Fruit fly (Drosophila melanogaster) whole organism, larva: ENCODE measurements around the gene gskt.
A peak's percentile ranks its signal among the peaks of the same experiment; 100 is the strongest.

Experiments
- noc ChIP-seq: fragments of 200-800 bp; sonication (Bioruptor generic); optimal IDR thresholded peaks from 3 replicates; lab custom pipeline; 2019; ENCODE audit warnings: missing biosample characterization, mild to moderate bottlenecking, missing genetic modification characterization, moderate library complexity

gskt gene

DNA sequence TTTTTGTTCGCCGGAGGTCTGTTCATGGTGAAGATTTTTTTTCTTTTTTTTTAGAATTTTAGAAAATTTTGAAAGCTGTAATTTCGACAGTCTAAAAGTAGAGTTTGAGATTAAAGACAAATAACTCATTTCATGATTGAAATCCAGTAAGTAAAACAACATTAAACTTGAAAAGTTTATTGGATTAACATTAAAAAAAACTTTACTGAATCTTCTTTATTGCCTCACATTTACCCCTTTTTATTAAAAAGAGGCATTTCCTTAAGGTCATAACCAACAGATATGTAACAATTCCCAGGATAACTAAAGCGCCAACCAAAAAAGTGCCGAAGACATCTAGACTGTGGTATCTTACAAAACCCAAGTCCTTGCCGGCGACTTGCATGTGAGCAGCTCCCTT, 21.2 kb downstream of the gskt start, which contains the start of gene CG31204:
Gene CG31204, minus strand, starts transcription at position 101 of the 400 bp plus-strand sequence.
- TF ChIP-seq noc (tag; lab: Kevin White, UChicago), result no peak

DNA sequence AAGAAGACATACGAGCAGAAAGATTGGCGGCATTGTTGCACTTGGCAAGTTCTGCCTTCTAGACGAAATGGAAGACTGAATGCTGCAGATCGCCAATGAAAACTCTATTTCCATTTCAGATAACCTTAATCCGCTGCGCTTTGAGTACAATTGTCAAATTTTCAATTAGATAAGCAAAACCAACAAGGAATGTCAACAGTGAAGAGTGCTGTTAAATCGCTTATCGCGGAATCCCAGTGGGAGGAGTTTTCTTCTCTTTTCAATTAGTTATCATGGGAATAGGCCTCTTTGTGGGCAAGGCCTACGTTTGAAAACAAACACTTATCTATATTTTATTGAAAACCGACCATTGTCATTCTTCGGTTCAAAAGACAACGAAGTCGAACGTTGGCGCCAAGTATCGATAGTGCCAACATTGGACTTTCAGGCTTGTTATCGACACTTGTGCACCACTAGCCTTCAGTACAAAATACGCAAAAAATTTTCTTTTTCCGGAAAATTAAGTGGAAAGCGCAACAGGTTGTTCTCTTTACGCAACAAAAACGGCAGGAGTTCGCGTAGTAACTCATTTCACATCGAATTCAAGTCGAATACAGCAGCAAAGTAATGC, 23.1 kb downstream of the gskt start, which contains the start of the genes Ugt35D1 and Gcn2:
Gene Ugt35D1, minus strand, starts transcription at position 83 of the 610 bp plus-strand sequence.
Gene Gcn2, plus strand, starts transcription at position 439 of the 610 bp plus-strand sequence.
- TF ChIP-seq noc (tag; lab: Kevin White, UChicago), result no peak

DNA sequence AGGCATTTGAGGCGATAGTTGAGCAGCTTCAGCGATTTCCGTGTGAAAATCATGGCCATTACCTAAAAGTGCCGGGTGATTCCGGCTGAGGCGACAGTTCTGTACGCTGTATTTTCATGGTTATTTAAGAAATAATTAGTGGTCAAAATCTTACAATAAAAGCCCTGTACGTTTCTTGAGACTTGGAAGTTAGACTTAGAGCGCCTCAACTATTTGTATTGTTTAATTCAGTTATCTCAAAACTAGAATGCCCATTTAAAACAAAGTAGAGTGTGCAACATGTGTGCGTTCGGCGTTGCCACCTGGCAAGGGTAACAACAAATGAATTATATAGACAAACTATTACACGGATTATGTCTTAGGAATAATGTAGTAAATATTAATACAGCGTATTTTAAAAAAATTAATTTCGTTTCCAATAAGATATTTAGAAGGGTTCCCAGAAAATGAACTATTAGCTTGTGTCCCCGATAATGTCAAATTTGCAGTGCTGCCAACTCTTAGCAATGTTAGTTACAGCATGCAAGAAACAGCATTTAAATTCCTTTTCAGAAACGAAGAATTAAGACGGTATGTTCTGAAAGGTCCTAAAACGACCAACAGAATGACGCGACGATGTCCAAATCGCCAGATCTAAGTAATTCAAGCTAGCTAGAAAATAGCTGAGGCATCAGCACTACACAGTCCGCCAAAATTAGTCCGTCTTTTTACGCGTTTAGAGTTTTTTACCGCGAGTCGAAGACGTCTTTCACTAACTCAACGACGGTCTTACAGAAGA, 32.5 kb downstream of the gskt start, which contains the start of gene Gprk2:
Gene Gprk2, plus strand, starts transcription at position 747 of the 778 bp plus-strand sequence.
- peak; percentile 98 for TF ChIP-seq noc (tag; lab: Kevin White, UChicago)

DNA sequence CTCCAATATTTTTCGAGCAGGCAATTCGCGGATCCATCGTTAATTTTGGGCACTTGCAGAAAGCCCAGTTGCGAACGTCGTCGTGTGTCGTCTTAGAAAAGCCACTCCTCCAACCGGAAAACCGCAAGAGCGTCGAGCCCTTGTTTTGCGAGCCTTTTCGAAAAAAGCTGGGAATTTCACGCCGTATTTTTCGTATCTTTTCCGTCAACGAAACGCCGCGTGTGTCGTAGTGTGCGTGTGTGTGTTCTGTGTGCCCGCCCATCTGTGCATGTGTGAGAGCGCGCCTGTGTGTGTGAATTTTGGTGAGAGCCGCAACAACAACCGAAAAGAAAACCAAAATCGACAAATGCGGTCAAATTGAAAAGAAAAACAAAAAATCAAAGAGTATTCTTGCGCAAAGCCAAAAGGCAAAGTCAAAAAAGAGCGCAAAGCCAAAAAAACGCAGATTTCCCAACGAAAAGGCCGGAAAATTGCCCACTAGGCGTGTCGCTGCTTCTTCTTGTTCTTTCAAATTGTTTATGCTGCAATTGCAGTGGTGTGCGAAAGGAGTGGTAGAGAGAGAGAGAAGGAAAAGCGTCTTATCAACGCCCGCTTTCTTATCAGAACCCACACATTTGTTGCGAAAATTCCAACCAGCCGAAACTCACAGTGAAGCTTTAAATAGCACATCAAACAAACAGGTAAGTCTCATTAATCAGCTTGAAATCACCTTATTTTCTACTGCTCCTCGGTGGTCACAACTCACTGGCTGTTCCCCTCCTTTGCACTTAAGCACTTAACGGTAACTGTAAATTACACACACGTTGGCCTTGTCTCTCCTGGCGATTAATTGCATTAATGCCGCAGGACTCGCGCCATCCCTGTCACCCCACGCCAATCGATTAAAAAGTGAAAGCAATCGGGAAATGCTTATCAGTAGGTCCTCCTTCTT, 33.3 kb downstream of the gskt start, which contains the start of gene PNPase:
Gene PNPase, minus strand, starts transcription at position 176 of the 931 bp plus-strand sequence.
- no peak for TF ChIP-seq noc (tag; lab: Kevin White, UChicago)

DNA sequence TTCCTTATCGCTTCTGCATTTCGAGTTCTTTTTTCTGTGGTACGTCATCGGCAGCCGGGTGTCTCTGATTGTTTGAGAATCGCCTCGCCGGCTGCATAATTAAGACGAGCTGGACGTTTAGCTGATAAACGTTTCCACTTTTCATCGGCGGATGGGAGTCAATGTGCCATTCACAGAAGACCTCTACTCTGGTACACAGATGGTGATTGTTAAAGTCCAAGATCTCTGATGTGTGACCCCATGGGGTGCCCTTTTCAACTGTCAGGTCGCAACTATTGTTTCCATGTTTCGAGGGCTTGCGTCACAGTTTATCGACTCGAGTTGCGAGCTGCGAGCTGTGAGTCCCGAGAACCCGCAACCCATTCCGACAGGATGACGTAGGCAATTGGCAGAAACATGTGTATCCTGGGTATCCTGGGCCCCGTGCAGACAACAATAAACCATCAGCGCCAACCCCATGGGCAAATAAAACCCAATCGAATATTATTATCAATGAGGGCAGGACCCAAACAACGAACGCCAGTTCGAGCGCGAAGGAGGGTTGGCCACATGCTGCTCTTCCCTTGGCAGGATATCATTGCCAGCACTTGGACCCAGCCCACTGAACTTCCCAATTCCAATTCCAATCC, 34.9 kb downstream of the gskt start:
- TF ChIP-seq noc (tag; lab: Kevin White, UChicago), result no peak

DNA sequence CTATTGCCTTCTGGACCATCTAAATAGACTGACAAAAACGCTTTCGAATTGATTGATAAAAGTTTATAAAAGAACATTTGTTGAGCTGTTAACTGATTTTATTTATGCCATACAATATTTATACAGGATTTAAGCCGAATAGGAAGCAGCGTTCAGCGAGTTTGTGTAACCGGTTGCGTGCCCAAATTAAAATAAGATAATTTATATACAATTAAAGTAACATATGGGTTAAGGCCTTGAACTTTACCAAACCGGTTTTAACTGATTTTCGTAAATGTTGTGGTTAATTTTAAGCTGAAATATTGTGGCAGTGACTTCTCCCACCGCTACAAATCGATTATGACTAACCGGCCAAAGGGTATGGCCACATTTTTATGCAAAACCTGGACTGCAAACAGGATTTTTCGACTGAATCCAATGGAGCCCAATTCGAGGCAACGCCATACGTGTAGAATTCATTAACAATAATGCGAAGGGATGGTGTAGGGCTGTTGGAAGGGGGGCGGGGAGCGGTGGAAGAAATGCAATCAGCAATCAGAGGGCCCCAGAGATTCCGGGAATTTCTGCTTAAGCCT, 37.5 kb downstream of the gskt start:
- TF ChIP-seq noc (tag; lab: Kevin White, UChicago), result no peak

DNA sequence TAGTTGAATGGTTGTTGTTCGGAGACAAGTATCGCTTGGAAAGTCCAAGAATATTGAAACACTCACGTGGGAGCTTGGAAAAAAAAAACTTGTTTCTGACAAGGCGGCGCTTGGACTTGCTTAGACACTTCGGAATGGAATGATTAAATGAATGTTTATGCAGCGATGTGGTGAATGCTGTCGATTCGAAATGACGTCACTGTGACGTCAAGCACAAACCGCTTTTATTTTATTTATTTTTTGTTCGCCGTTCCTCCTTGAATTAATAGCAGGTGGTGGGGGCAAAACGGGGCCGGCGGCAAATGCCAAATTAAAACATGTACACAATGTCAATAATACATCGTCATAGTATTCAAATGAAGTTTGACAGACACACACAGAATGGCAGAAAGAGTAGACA, 47.3 kb downstream of the gskt start:
- TF ChIP-seq noc (tag; lab: Kevin White, UChicago), result no peak

DNA sequence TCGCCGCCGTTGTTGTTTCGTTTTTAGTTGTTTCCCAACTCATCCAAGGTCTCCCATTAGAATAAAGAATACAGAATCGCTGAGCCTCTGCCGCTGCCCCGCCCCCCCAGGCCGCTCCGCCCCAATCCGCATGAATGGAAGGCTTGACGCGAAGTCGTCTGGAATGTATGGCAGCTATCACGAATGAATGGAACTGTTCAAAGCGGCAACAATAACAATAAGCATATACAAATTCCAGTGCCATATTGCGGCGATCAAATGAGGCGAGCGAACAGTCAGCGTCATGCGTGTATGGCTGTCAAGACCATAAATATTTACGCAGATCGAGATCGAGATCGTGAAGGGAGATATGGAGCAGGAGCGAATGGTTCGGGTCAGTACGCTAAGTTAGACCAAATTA, 48.4 kb downstream of the gskt start:
- no peak for TF ChIP-seq noc (tag; lab: Kevin White, UChicago)

DNA sequence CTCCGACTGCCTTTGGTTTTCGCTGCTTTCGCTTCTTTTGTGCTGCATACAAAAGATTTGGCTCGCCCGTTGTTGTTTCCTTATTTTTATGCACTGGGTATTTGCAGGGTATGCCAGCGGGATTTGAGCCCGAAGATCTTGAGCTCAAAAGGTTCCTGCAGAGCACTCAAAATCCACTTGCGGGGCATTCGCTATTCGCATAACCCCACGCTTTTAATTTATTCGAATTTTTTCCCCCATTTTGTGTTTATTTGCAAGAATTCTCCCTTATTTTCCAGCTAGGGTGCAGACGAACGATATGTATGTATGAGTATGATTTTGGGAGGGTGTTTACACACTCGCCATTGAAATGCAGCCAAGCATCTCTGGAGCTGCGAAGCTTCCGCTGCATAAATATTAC, 49.8 kb downstream of the gskt start:
- no peak for TF ChIP-seq noc (tag; lab: Kevin White, UChicago)
